Worm (Caenorhabditis elegans) whole organism, L4/young adult: ENCODE results near the gene T05A7.3.
"Not testable (repeated sequence)": the region's sequence is repeated elsewhere in the genome, so short reads cannot be mapped to it uniquely, and the experiment has no call there.

ENCODE experiments used
- dao-5 ChIP-seq: sonication (generic microtip); optimal IDR thresholded peaks from 2 replicates; lab custom pipeline; 2016; ENCODE audit warnings: missing genotype, missing genetic modification characterization, moderate library complexity, missing compliant biosample characterization
- him-1 ChIP-seq: sonication (generic microtip); optimal IDR thresholded peaks from 2 replicates; lab custom pipeline; 2016; ENCODE audit warnings: missing genotype, missing genetic modification reagents, missing genetic modification characterization, missing compliant biosample characterization

DNA sequence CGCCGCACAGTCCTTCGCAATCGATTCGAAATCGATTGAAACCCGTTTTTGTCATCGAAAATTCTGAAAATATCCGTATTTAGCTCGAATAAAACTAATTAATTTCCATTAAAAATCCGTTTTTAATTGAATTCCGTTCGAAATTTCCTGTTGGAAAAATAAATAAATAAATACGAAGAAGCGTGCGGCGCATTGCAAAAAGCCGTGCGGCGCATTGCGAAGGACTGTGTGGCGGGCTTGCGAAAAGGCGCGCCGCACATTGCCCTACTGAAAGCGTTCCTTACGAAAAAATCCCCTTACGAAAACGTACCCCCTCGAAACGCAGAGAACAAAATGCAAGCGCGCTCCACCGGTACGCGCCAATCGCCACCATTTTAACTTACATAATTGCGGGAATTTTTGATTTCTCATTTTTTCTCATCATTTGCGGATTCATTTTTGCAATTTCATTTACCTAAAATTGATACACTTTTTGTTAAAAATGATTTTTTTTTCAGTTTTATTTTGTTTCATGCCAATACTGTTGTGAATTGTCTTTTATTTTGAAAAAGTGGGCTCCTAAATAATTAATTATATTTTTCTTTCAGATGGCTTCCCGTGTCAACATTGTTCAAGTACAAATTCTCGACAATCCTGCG is 26.0 kb downstream of the T05A7.3 start, which contains the start of gene unc-85:
- peak; percentile 34 for TF ChIP-seq him-1
- not testable (repeated sequence) for TF ChIP-seq dao-5 (tag; lab: Kevin White, UChicago)
